Fruit fly (Drosophila melanogaster) whole organism, wandering third instar larva: ENCODE data around the gene Muc91C.

ENCODE experiments used
- GATAd ChIP-seq: sonication (Bioruptor generic); optimal IDR thresholded peaks from 2 replicates; lab custom pipeline; 2016; ENCODE audit warnings: missing biosample characterization, missing genetic modification characterization
- Myc ChIP-seq: fragments of >200 bp; optimal IDR thresholded peaks from 2 replicates; lab custom pipeline; 2017
- ey ChIP-seq: fragments of 200-800 bp; sonication (Bioruptor generic); optimal IDR thresholded peaks from 2 replicates; lab custom pipeline; 2016; ENCODE audit warnings: missing biosample characterization, missing genetic modification characterization
- fru ChIP-seq: fragments of 200-800 bp; sonication (Bioruptor generic); optimal IDR thresholded peaks from 3 replicates; lab custom pipeline; 2016; ENCODE audit warnings: missing biosample characterization, mild to moderate bottlenecking, missing genetic modification characterization
- lola ChIP-seq: fragments of >200 bp; optimal IDR thresholded peaks from 2 replicates; lab custom pipeline; 2017; ENCODE audit warnings: missing biosample characterization, missing genetic modification characterization
- psq ChIP-seq: fragments of 200-800 bp; sonication (Bioruptor generic); optimal IDR thresholded peaks from 3 replicates; lab custom pipeline; 2017; ENCODE audit warnings: missing biosample characterization, mild to moderate bottlenecking, missing genetic modification characterization, moderate library complexity
- rgr ChIP-seq: fragments of 200-800 bp; sonication (Bioruptor generic); optimal IDR thresholded peaks from 3 replicates; lab custom pipeline; 2016; ENCODE audit warnings: missing biosample characterization, mild to moderate bottlenecking, missing genetic modification characterization

dm6 chr3R:18731241-18731640 is 38.7 kb upstream of the Muc91C start:
- no peak for TF ChIP-seq lola
- no peak for TF ChIP-seq psq
- no peak for TF ChIP-seq ey (GFP tag; lab: Kevin White, UChicago)
- peak; percentile 16 for TF ChIP-seq Myc (lab: Kevin White, UChicago)
- no peak for TF ChIP-seq GATAd (GFP tag; lab: Kevin White, UChicago)
- TF ChIP-seq rgr (GFP tag; lab: Kevin White, UChicago) = no peak
- TF ChIP-seq fru (GFP tag; lab: Kevin White, UChicago) = no peak
